Worm (Caenorhabditis elegans): ENCODE data around the gene F10C2.5.
A peak's percentile ranks its signal among the peaks of the same experiment; 100 is the strongest.

The F10C2.5 gene

ce11 chrV:12026878-12027477 lies 18.3 kb upstream of the F10C2.5 start (continued):
- TF ChIP-seq Y105C5A.15 (GFP tag; IDR thresholded peaks at IDR 0.05), result no peak
- TF ChIP-seq mep-1 (tag; optimal IDR thresholded peaks at IDR 0.05), result peak; percentile 31
- peak; percentile 34 for TF ChIP-seq mes-2 (tag; optimal IDR thresholded peaks at IDR 0.05; ENCODE audit: poor library complexity, severe bottlenecking)
- TF ChIP-seq nhr-42 (GFP tag; IDR thresholded peaks at IDR 0.05), result no peak
- peak in 1 of 2 experiments; percentile 33 for TF ChIP-seq daf-16 (GFP tag; optimal IDR thresholded peaks at IDR 0.05)
- no peak for TF ChIP-seq daf-16 (tag; optimal IDR thresholded peaks at IDR 0.05)
- TF ChIP-seq ceh-82 (tag; optimal IDR thresholded peaks at IDR 0.05), result no peak
- TF ChIP-seq zag-1 (tag; optimal IDR thresholded peaks at IDR 0.05), result no peak
- TF ChIP-seq dve-1 (tag; optimal IDR thresholded peaks at IDR 0.05; ENCODE audit: insufficient read depth), result peak; percentile 3
- TF ChIP-seq dmd-9 (GFP tag; IDR thresholded peaks at IDR 0.05), result no peak
- no peak for TF ChIP-seq aly-2 (tag; optimal IDR thresholded peaks at IDR 0.05)
- no peak for TF ChIP-seq mxl-2 (GFP tag; conservative IDR thresholded peaks at IDR 0.05)
- TF ChIP-seq aha-1 (tag), result no peak
- TF ChIP-seq nhr-6 (tag; optimal IDR thresholded peaks at IDR 0.05), result peak; percentile 39
- no peak for TF ChIP-seq mdt-29 (GFP tag; IDR thresholded peaks at IDR 0.05)
- no peak for TF ChIP-seq ces-1 (GFP tag; optimal IDR thresholded peaks at IDR 0.05)
- TF ChIP-seq zfp-3 (GFP tag; conservative IDR thresholded peaks at IDR 0.05), result no peak
- peak in 1 of 2 experiments; percentile 89 for TF ChIP-seq unc-62 (GFP tag; optimal IDR thresholded peaks at IDR 0.05 in 1 of 2)
- no peak for TF ChIP-seq unc-62 (tag; optimal IDR thresholded peaks at IDR 0.05)
- no peak for TF ChIP-seq egl-27 (tag; optimal IDR thresholded peaks at IDR 0.05)
- peak; percentile 86 for TF ChIP-seq hlh-30 (tag; optimal IDR thresholded peaks at IDR 0.05; ENCODE audit: insufficient read depth)
- TF ChIP-seq fos-1 (tag; optimal IDR thresholded peaks at IDR 0.05), result no peak
- no peak for TF ChIP-seq T20F7.1 (GFP tag; optimal IDR thresholded peaks at IDR 0.05)
- TF ChIP-seq cey-2 (tag; optimal IDR thresholded peaks at IDR 0.05; ENCODE audit: borderline replicate concordance, insufficient read depth), result no peak
- TF ChIP-seq set-16 (GFP tag; IDR thresholded peaks at IDR 0.05), result no peak
- TF ChIP-seq vab-7 (GFP tag; IDR thresholded peaks at IDR 0.05), result peak; percentile 24; the same call in 1 of the 2 replicates
- TF ChIP-seq hlh-11 (tag; optimal IDR thresholded peaks at IDR 0.05), result peak; percentile 25
- no peak for TF ChIP-seq nhr-28 (tag; optimal IDR thresholded peaks at IDR 0.05)

ce11 chrV:12028151-12028550 lies 17.1 kb upstream of the F10C2.5 start:
- TF ChIP-seq hlh-11 (tag; optimal IDR thresholded peaks at IDR 0.05) (no peak), ceh-28 (tag; optimal IDR thresholded peaks at IDR 0.05) (no peak), ztf-7 (tag; optimal IDR thresholded peaks at IDR 0.05) (no peak), nhr-41 (GFP tag; IDR thresholded peaks at IDR 0.05) (no peak)

DNA sequence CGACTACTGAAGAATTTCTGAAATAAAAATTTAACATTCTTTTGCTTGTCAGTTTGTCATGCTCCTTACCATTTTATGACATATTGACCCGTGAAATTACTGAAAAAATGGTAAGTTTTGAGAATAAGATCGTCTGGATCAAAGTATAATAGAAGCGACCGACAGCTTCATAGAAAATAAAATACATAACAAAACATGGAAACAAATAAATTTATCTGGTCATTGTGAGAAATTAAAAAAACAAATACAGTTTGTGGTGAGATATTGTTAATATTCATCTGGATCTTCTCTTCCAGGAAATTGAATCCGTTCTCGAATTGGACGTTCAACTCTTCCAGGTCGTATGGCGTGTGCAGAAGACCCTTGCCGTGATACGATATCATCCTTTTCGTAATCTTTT lies 13.2 kb upstream of the F10C2.5 start, which contains the start of gene pkc-1:
Gene pkc-1 (minus strand): TSS at position 101 of the 400 bp plus-strand sequence.
- TF ChIP-seq lin-15B (tag; optimal IDR thresholded peaks at IDR 0.05), result no peak
- no peak for TF ChIP-seq ZK546.5 (tag; optimal IDR thresholded peaks at IDR 0.05)
- TF ChIP-seq R02D3.7 (tag; optimal IDR thresholded peaks at IDR 0.05), result no peak
- TF ChIP-seq aha-1 (tag), result peak; percentile 52
- TF ChIP-seq tra-1 (GFP tag; IDR thresholded peaks at IDR 0.05), result no peak
- no peak for TF ChIP-seq zip-11 (GFP tag; IDR thresholded peaks at IDR 0.05)
- TF ChIP-seq ceh-44 (GFP tag; IDR thresholded peaks at IDR 0.05), result no peak

- TF ChIP-seq aha-1 (tag) (peak; percentile 13), hlh-11 (tag; optimal IDR thresholded peaks at IDR 0.05) (no peak), mxl-2 (GFP tag; conservative IDR thresholded peaks at IDR 0.05) (no peak), madf-9 (GFP tag; conservative IDR thresholded peaks at IDR 0.05) (no peak)
Observed at ce11 chrV:12033841-12034240, 11.4 kb upstream of the F10C2.5 start.
